Fruit fly (Drosophila melanogaster) whole organism, embryonic: ENCODE measurements around the gene Ufd1.

Experiments used
- Awh ChIP-seq: fragments of 200-800 bp; sonication (Bioruptor generic); IDR thresholded peaks from 2 replicates; pipeline ENCODE4, ENCODE4 v1.3.6; 2022; ENCODE audit warnings: missing biosample characterization, missing genetic modification characterization
- CG10209 ChIP-seq: fragments of 200-800 bp; sonication (Bioruptor generic); optimal IDR thresholded peaks from 3 replicates; lab custom pipeline; 2017; ENCODE audit warnings: missing biosample characterization, mild to moderate bottlenecking, missing genetic modification characterization, missing genetic modification reagents
- CG11504 ChIP-seq: fragments of 200-800 bp; sonication (Bioruptor generic); optimal IDR thresholded peaks from 3 replicates; lab custom pipeline; 2019; ENCODE audit warnings: missing biosample characterization, mild to moderate bottlenecking, missing genetic modification characterization, moderate library complexity
- CG11696 ChIP-seq: fragments of 200-800 bp; sonication (Bioruptor generic); IDR thresholded peaks from 2 replicates; pipeline ENCODE4 v1.3.6; 2022; ENCODE audit warnings: missing biosample characterization, missing genetic modification characterization
- CG1233 ChIP-seq: fragments of 200-800 bp; sonication (Bioruptor generic); optimal IDR thresholded peaks from 4 replicates; lab custom pipeline; 2018; ENCODE audit warnings: missing biosample characterization, mild to moderate bottlenecking, missing genetic modification characterization
- CG16863 ChIP-seq: fragments of 200-800 bp; sonication (Bioruptor generic); optimal IDR thresholded peaks from 3 replicates; lab custom pipeline; 2016; ENCODE audit warnings: missing biosample characterization, missing genetic modification characterization
- CG17912 ChIP-seq: fragments of 200-800 bp; sonication (Bioruptor generic); optimal IDR thresholded peaks from 2 replicates; lab custom pipeline; 2018; ENCODE audit warnings: missing biosample characterization, mild to moderate bottlenecking, missing genetic modification characterization
- CG1792 ChIP-seq: fragments of 200-800 bp; sonication (Bioruptor generic); optimal IDR thresholded peaks from 2 replicates; lab custom pipeline; 2016; ENCODE audit warnings: missing biosample characterization, missing genetic modification characterization
- CG2202 ChIP-seq: fragments of 200-800 bp; sonication (Bioruptor generic); optimal IDR thresholded peaks from 2 replicates; lab custom pipeline; 2018; ENCODE audit warnings: missing biosample characterization, mild to moderate bottlenecking, missing genetic modification characterization
- CG4282 ChIP-seq: fragments of 200-800 bp; sonication (Bioruptor generic); optimal IDR thresholded peaks from 2 replicates; lab custom pipeline; 2016; ENCODE audit warnings: missing biosample characterization, missing genetic modification characterization
- CG4360 ChIP-seq: fragments of 200-800 bp; sonication (Bioruptor generic); IDR thresholded peaks from 2 replicates; pipeline ENCODE4 v1.3.6; 2022; ENCODE audit warnings: missing biosample characterization, missing genetic modification characterization
- CG4404 ChIP-seq: fragments of 200-800 bp; sonication (Bioruptor generic); IDR thresholded peaks from 2 replicates; pipeline ENCODE4 v1.3.6; 2022; ENCODE audit warnings: missing biosample characterization, missing genetic modification characterization
- CG4424 ChIP-seq: fragments of 200-800 bp; sonication (Bioruptor generic); optimal IDR thresholded peaks from 3 replicates; lab custom pipeline; 2016; ENCODE audit warnings: missing biosample characterization, missing genetic modification characterization
- CG6254 ChIP-seq: fragments of 200-800 bp; sonication (Bioruptor generic); optimal IDR thresholded peaks from 3 replicates; lab custom pipeline; 2017; ENCODE audit warnings: mild to moderate bottlenecking, missing biosample characterization, missing genetic modification reagents, missing genetic modification characterization
- CG6654 ChIP-seq: fragments of 200-800 bp; sonication (Bioruptor generic); optimal IDR thresholded peaks from 2 replicates; lab custom pipeline; 2017; ENCODE audit warnings: missing biosample characterization, mild to moderate bottlenecking, missing genetic modification characterization
- CG6683 ChIP-seq: fragments of 200-800 bp; sonication (Bioruptor generic); optimal IDR thresholded peaks from 2 replicates; lab custom pipeline; 2017; ENCODE audit warnings: missing biosample characterization, mild to moderate bottlenecking, missing genetic modification characterization, missing genetic modification reagents
- CG8359 ChIP-seq: fragments of 200-800 bp; sonication (Bioruptor generic); optimal IDR thresholded peaks from 2 replicates; lab custom pipeline; 2017; ENCODE audit warnings: missing biosample characterization, mild to moderate bottlenecking, missing genetic modification characterization, borderline replicate concordance
- CTCF ChIP-seq: fragments of 200-800 bp; sonication (Bioruptor generic); optimal IDR thresholded peaks from 2 replicates; lab custom pipeline; 2017; ENCODE audit warnings: missing biosample characterization, mild to moderate bottlenecking, missing genetic modification characterization, moderate library complexity
- Camta ChIP-seq: fragments of 200-800 bp; sonication (Bioruptor generic); optimal IDR thresholded peaks from 2 replicates; lab custom pipeline; 2016; ENCODE audit warnings: missing biosample characterization, missing genetic modification characterization
- D19A ChIP-seq: fragments of 200-800 bp; optimal IDR thresholded peaks from 3 replicates; lab custom pipeline; 2019; ENCODE audit warnings: missing biosample characterization, mild to moderate bottlenecking, missing genetic modification characterization, moderate library complexity
- Deaf1 ChIP-seq: fragments of 200-800 bp; optimal IDR thresholded peaks from 3 replicates; lab custom pipeline; 2019; ENCODE audit warnings: missing biosample characterization, mild to moderate bottlenecking, missing genetic modification characterization, moderate library complexity
- Dek ChIP-seq: fragments of 200-800 bp; sonication (Bioruptor generic); optimal IDR thresholded peaks from 3 replicates; lab custom pipeline; 2019; ENCODE audit warnings: missing biosample characterization, mild to moderate bottlenecking, missing genetic modification characterization, moderate library complexity
- HHEX ChIP-seq: fragments of 200-800 bp; sonication (Bioruptor generic); optimal IDR thresholded peaks from 3 replicates; lab custom pipeline; 2017; ENCODE audit warnings: missing biosample characterization, mild to moderate bottlenecking, missing genetic modification characterization, missing genetic modification reagents
- HmgD ChIP-seq: fragments of 200-800 bp; sonication (Bioruptor generic); optimal IDR thresholded peaks from 3 replicates; lab custom pipeline; 2016; ENCODE audit warnings: missing biosample characterization, missing genetic modification characterization
- Lim3 ChIP-seq: fragments of 200-800 bp; sonication (Bioruptor generic); IDR thresholded peaks from 2 replicates; pipeline ENCODE4 v1.3.6; 2022; ENCODE audit warnings: missing biosample characterization, missing genetic modification characterization
- Nf-YC ChIP-seq: fragments of 200-800 bp; optimal IDR thresholded peaks from 3 replicates; lab custom pipeline; 2019; ENCODE audit warnings: missing biosample characterization, mild to moderate bottlenecking, missing genetic modification characterization, moderate library complexity
- Opbp ChIP-seq: fragments of 200-800 bp; sonication (Bioruptor generic); IDR thresholded peaks from 3 replicates; pipeline ENCODE4 v1.3.6; 2022; ENCODE audit warnings: missing biosample characterization, missing genetic modification characterization; ENCODE audit not compliant: partially characterized antibody
- Pdp1 ChIP-seq, 2 experiments: fragments of 200-800 bp; sonication (Bioruptor generic); optimal IDR thresholded peaks; 3 replicates each; lab custom pipeline; 2016; ENCODE audit warnings: missing biosample characterization in 2 of 2, missing genetic modification characterization in 2 of 2, mild to moderate bottlenecking in 1 of 2, moderate library complexity in 1 of 2
- Sox100B ChIP-seq: fragments of 200-800 bp; sonication (Bioruptor generic); optimal IDR thresholded peaks from 3 replicates; lab custom pipeline; 2018; ENCODE audit warnings: missing biosample characterization, mild to moderate bottlenecking, missing genetic modification characterization
- Vsx1 ChIP-seq: fragments of 200-800 bp; sonication (Bioruptor generic); optimal IDR thresholded peaks from 2 replicates; lab custom pipeline; 2017; ENCODE audit warnings: missing biosample characterization, mild to moderate bottlenecking, missing genetic modification characterization, missing genetic modification reagents
- ab ChIP-seq: fragments of 200-800 bp; sonication (Bioruptor generic); optimal IDR thresholded peaks from 2 replicates; lab custom pipeline; 2016; ENCODE audit warnings: missing biosample characterization, missing genetic modification characterization
- ara ChIP-seq: fragments of 200-800 bp; sonication (Bioruptor generic); IDR thresholded peaks from 2 replicates; pipeline ENCODE4 v1.3.6; 2022; ENCODE audit warnings: missing biosample characterization, missing genetic modification characterization
- ato ChIP-seq: fragments of 200-800 bp; sonication (Bioruptor generic); IDR thresholded peaks from 2 replicates; pipeline ENCODE4 v1.3.6; 2022; ENCODE audit warnings: missing biosample characterization, missing genetic modification characterization; ENCODE audit not compliant: partially characterized antibody
- cwo ChIP-seq: fragments of 200-800 bp; sonication (Bioruptor generic); optimal IDR thresholded peaks from 3 replicates; lab custom pipeline; 2017; ENCODE audit warnings: missing biosample characterization, missing genetic modification characterization, mild to moderate bottlenecking, moderate library complexity, missing genetic modification reagents
- dan ChIP-seq: fragments of 200-800 bp; sonication (Bioruptor generic); IDR thresholded peaks from 2 replicates; pipeline ENCODE4 v1.3.6; 2022; ENCODE audit warnings: missing biosample characterization, missing genetic modification characterization
- dpn ChIP-seq, 2 experiments: fragments of 200-800 bp; sonication (Bioruptor generic); optimal IDR thresholded peaks; 3 replicates each; lab custom pipeline; 2016; ENCODE audit warnings: missing biosample characterization in 2 of 2, missing genetic modification characterization in 2 of 2
- dysf ChIP-seq: fragments of 200-800 bp; sonication (Bioruptor generic); IDR thresholded peaks from 3 replicates; pipeline ENCODE4 v1.3.6; 2022; ENCODE audit warnings: missing biosample characterization, missing genetic modification characterization
- hkb ChIP-seq, 2 experiments: fragments of 200-800 bp in 1 of 2; fragments of >200 bp in 1 of 2; sonication (Bioruptor generic) in 1 of 2; IDR thresholded peaks in 1 of 2; optimal IDR thresholded peaks in 1 of 2; 2 replicates each; pipeline versions ENCODE4 v1.3.6 to Lab custom; 2017 to 2022; ENCODE audit warnings: missing biosample characterization in 1 of 2, missing genetic modification characterization in 1 of 2
- insv ChIP-seq, 2 experiments: fragments of 200-800 bp; sonication (Bioruptor generic); optimal IDR thresholded peaks; 3 replicates each; lab custom pipeline; 2016 to 2018; ENCODE audit warnings: missing biosample characterization in 2 of 2, missing genetic modification characterization in 2 of 2
- ken ChIP-seq: fragments of 200-800 bp; sonication (Bioruptor generic); IDR thresholded peaks from 3 replicates; pipeline ENCODE4 v1.3.6; 2022; ENCODE audit warnings: missing biosample characterization, missing genetic modification characterization
- maf-S ChIP-seq: fragments of 200-800 bp; sonication (Bioruptor generic); optimal IDR thresholded peaks from 2 replicates; lab custom pipeline; 2016; ENCODE audit warnings: missing biosample characterization, missing genetic modification characterization
- otp ChIP-seq: fragments of 200-800 bp; sonication (Bioruptor generic); IDR thresholded peaks from 3 replicates; pipeline ENCODE4, ENCODE4 v1.3.6; 2022; ENCODE audit warnings: missing biosample characterization, missing genetic modification characterization
- peb ChIP-seq: fragments of 200-800 bp; sonication (Bioruptor generic); IDR thresholded peaks from 2 replicates; pipeline ENCODE4 v1.3.6; 2022; ENCODE audit warnings: missing biosample characterization, missing genetic modification characterization
- ro ChIP-seq: fragments of 200-800 bp; sonication (Bioruptor generic); IDR thresholded peaks from 2 replicates; pipeline ENCODE4 v1.3.6; 2022; ENCODE audit warnings: missing biosample characterization, missing genetic modification characterization
- tgo ChIP-seq: fragments of 200-800 bp; sonication (Bioruptor generic); IDR thresholded peaks from 3 replicates; pipeline ENCODE4 v1.3.6; 2022; ENCODE audit warnings: missing biosample characterization, missing genetic modification characterization
- ttk ChIP-seq: fragments of 200-800 bp; sonication (Bioruptor generic); IDR thresholded peaks from 2 replicates; pipeline ENCODE4 v2.1.2; 2022; ENCODE audit warnings: missing biosample characterization, missing genetic modification characterization
- wdn ChIP-seq: fragments of 200-800 bp; sonication (Bioruptor generic); IDR thresholded peaks from 2 replicates; pipeline ENCODE4 v1.3.6; 2022; ENCODE audit warnings: missing biosample characterization, missing genetic modification characterization
- zen2 ChIP-seq: fragments of 200-800 bp; sonication (Bioruptor generic); IDR thresholded peaks from 3 replicates; pipeline ENCODE4 v1.3.6; 2022; ENCODE audit warnings: missing biosample characterization, missing genetic modification characterization; ENCODE audit not compliant: partially characterized antibody
- zfh2 ChIP-seq: fragments of 200-800 bp; sonication (Bioruptor generic); optimal IDR thresholded peaks from 2 replicates; lab custom pipeline; 2016; ENCODE audit warnings: missing biosample characterization, missing genetic modification characterization

Ufd1 gene

dm6 chr3L:11107432-11107831, 15.6 kb downstream of the Ufd1 start, which contains the start of gene CG32073 (continued):
- no peak for TF ChIP-seq CG16863 (GFP tag; lab: Kevin White, UChicago)
- TF ChIP-seq hkb (optimal IDR thresholded peaks at IDR 0.05; lab: Kevin White, UChicago), result no peak
- TF ChIP-seq hkb (GFP tag; IDR thresholded peaks at IDR 0.05; lab: Robert Waterston, UW), result no peak
- TF ChIP-seq zfh2 (GFP tag; lab: Kevin White, UChicago), result no peak
- peak; percentile 33 for TF ChIP-seq CG6254 (GFP tag; lab: Kevin White, UChicago)
- peak; percentile 40 for TF ChIP-seq CG4424 (GFP tag; lab: Kevin White, UChicago)
- no peak for TF ChIP-seq CG4282
- TF ChIP-seq CG11696, result no peak
- TF ChIP-seq ab (GFP tag; lab: Kevin White, UChicago), result no peak
- peak; percentile 64 for TF ChIP-seq cwo (GFP tag; lab: Kevin White, UChicago)
- peak; percentile 52 for TF ChIP-seq CG1792 (GFP tag; lab: Kevin White, UChicago)
- TF ChIP-seq Vsx1 (GFP tag; lab: Kevin White, UChicago), result peak; percentile 67
- no peak for TF ChIP-seq ro (GFP tag; lab: Robert Waterston, UW)
- peak; percentile 48 for TF ChIP-seq D19A (tag; lab: Kevin White, UChicago)
- peak; percentile 51 for TF ChIP-seq HHEX (GFP tag; lab: Kevin White, UChicago)
- no peak for TF ChIP-seq CG10209 (GFP tag; lab: Kevin White, UChicago)
- TF ChIP-seq CG8359 (GFP tag; lab: Kevin White, UChicago), result no peak
- no peak for TF ChIP-seq Lim3 (GFP tag; lab: Robert Waterston, UW)
- 0 out of 2 replicates have a peak, but pooled peaks have one; percentile 16 for TF ChIP-seq Awh
- TF ChIP-seq CG17912, result no peak
- TF ChIP-seq Dek (tag; lab: Kevin White, UChicago), result peak; percentile 17
- no peak for TF ChIP-seq wdn (GFP tag; lab: Robert Waterston, UW)
- no peak for TF ChIP-seq insv (GFP tag; optimal IDR thresholded peaks at IDR 0.05; lab: Kevin White, UChicago)
- TF ChIP-seq CG1233 (GFP tag; lab: Kevin White, UChicago), result no peak
- TF ChIP-seq ken (GFP tag; lab: Robert Waterston, UW), result no peak
- TF ChIP-seq dysf (GFP tag; lab: Robert Waterston, UW), result no peak
- TF ChIP-seq CG6683 (GFP tag; lab: Kevin White, UChicago), result peak; percentile 40
- no peak for TF ChIP-seq CG6654 (GFP tag; lab: Kevin White, UChicago)
- no peak for TF ChIP-seq CG4404 (GFP tag; lab: Robert Waterston, UW)
- no peak for TF ChIP-seq CTCF (GFP tag; lab: Kevin White, UChicago)
- TF ChIP-seq tgo (GFP tag; lab: Robert Waterston, UW), result no peak
- TF ChIP-seq CG11504 (tag; lab: Kevin White, UChicago), result no peak
- TF ChIP-seq Sox100B (GFP tag; lab: Kevin White, UChicago), result peak; percentile 66
- no peak for TF ChIP-seq dpn (GFP tag; optimal IDR thresholded peaks at IDR 0.05; lab: Kevin White, UChicago)
- no peak for TF ChIP-seq maf-S (GFP tag; lab: Kevin White, UChicago)

dm6 chr3L:11103773-11104172, 19.2 kb downstream of the Ufd1 start, which contains the start of gene CG32071:
Gene CG32071, minus strand, starts transcription at chr3L:11103873.
- TF ChIP-seq Pdp1 (GFP tag; optimal IDR thresholded peaks at IDR 0.05; lab: Kevin White, UChicago) (peak in 1 of 2 experiments; percentile 71), HHEX (GFP tag; lab: Kevin White, UChicago) (no peak)
- TF ChIP-seq, all 482 proteins: peak for 1

dm6 chr3L:11102930-11103329, 20.1 kb downstream of the Ufd1 start, which contains the start of gene Elo68alpha:
Gene Elo68alpha, minus strand, starts transcription at chr3L:11103030.
- TF ChIP-seq Camta (no peak), ato (no peak), Opbp (GFP tag; lab: Robert Waterston, UW) (no peak), peb (GFP tag; lab: Robert Waterston, UW) (no peak), CG2202 (tag; lab: Kevin White, UChicago) (no peak), zen2 (no peak), CG4360 (GFP tag; lab: Robert Waterston, UW) (no peak), Deaf1 (no peak), Nf-YC (tag; lab: Kevin White, UChicago) (no peak), ara (no peak), otp (no peak), ttk (GFP tag; lab: Robert Waterston, UW) (no peak), CG6254 (GFP tag; lab: Kevin White, UChicago) (no peak), dan (no peak), HmgD (no peak)
